Worm (Caenorhabditis elegans) whole organism, L3 larva: ENCODE results near the gene srv-21.

Experiments
- aly-2 ChIP-seq: fragments of 150-350 bp; optimal IDR thresholded peaks from 2 replicates; lab custom pipeline; 2014; ENCODE audit warnings: missing biosample characterization, missing genetic modification characterization
- ama-1 ChIP-seq: fragments of 150-350 bp; optimal IDR thresholded peaks from 2 replicates; lab custom pipeline; 2018
- ceh-82 ChIP-seq: fragments of 150-350 bp; optimal IDR thresholded peaks from 2 replicates; lab custom pipeline; 2014; ENCODE audit warnings: missing biosample characterization, missing genetic modification characterization
- ceh-9 ChIP-seq: sonication (generic microtip); optimal IDR thresholded peaks from 2 replicates; lab custom pipeline; 2018; ENCODE audit warnings: missing biosample characterization, missing genetic modification characterization
- elt-1 ChIP-seq: fragments of 150-350 bp; optimal IDR thresholded peaks from 2 replicates; lab custom pipeline; 2014; ENCODE audit warnings: missing biosample characterization, missing genetic modification characterization
- elt-2 ChIP-seq: sonication (generic microtip); optimal IDR thresholded peaks from 2 replicates; lab custom pipeline; 2016; ENCODE audit warnings: missing genetic modification reagents, mild to moderate bottlenecking, missing genetic modification characterization, missing compliant biosample characterization
- fkh-10 ChIP-seq: sonication (generic microtip); optimal IDR thresholded peaks from 2 replicates; lab custom pipeline; 2017; ENCODE audit warnings: missing biosample characterization, missing genetic modification reagents, missing genetic modification characterization
- fos-1 ChIP-seq: fragments of 150-350 bp; optimal IDR thresholded peaks from 2 replicates; lab custom pipeline; 2014; ENCODE audit warnings: missing biosample characterization, missing genetic modification characterization
- jun-1 ChIP-seq: fragments of 150-350 bp; optimal IDR thresholded peaks from 2 replicates; lab custom pipeline; 2014; ENCODE audit warnings: missing biosample characterization, missing genetic modification reagents, missing genetic modification characterization
- lsy-12 ChIP-seq: sonication (generic microtip); optimal IDR thresholded peaks from 2 replicates; lab custom pipeline; 2016; ENCODE audit warnings: mild to moderate bottlenecking, missing genetic modification characterization, missing compliant biosample characterization
- mml-1 ChIP-seq: fragments of 150-350 bp; sonication (generic microtip); optimal IDR thresholded peaks from 3 replicates; lab custom pipeline; 2014; ENCODE audit warnings: missing biosample characterization, missing genetic modification characterization
- nfya-1 ChIP-seq: sonication (generic microtip); optimal IDR thresholded peaks from 2 replicates; lab custom pipeline; 2017; ENCODE audit warnings: missing genetic modification characterization, mild to moderate bottlenecking, missing compliant biosample characterization, antibody characterized with exemption, moderate library complexity; ENCODE audit not compliant: insufficient read depth
- nhr-11 ChIP-seq: fragments of 150-350 bp; optimal IDR thresholded peaks from 2 replicates; lab custom pipeline; 2014; ENCODE audit warnings: missing biosample characterization, missing genetic modification characterization
- nhr-12 ChIP-seq: fragments of 150-350 bp; optimal IDR thresholded peaks from 2 replicates; lab custom pipeline; 2014; ENCODE audit warnings: missing biosample characterization, missing genetic modification characterization
- nhr-23 ChIP-seq: fragments of 150-350 bp; optimal IDR thresholded peaks from 2 replicates; lab custom pipeline; 2014; ENCODE audit warnings: missing biosample characterization, missing genetic modification reagents, missing genetic modification characterization
- nhr-237 ChIP-seq: fragments of 150-350 bp; optimal IDR thresholded peaks from 2 replicates; lab custom pipeline; 2014; ENCODE audit warnings: missing biosample characterization, missing genetic modification characterization
- nhr-25 ChIP-seq: sonication (generic microtip); optimal IDR thresholded peaks from 2 replicates; lab custom pipeline; 2017; ENCODE audit warnings: missing biosample characterization, missing genetic modification characterization
- nhr-28 ChIP-seq: fragments of 150-350 bp; optimal IDR thresholded peaks from 2 replicates; lab custom pipeline; 2014; ENCODE audit warnings: missing biosample characterization, missing genetic modification characterization
- nhr-43 ChIP-seq: sonication (generic microtip); optimal IDR thresholded peaks from 2 replicates; lab custom pipeline; 2016; ENCODE audit warnings: mild to moderate bottlenecking, missing genetic modification characterization, missing compliant biosample characterization; ENCODE audit not compliant: poor library complexity, severe bottlenecking
- nhr-67 ChIP-seq: fragments of 150-350 bp; optimal IDR thresholded peaks from 2 replicates; lab custom pipeline; 2014; ENCODE audit warnings: missing biosample characterization, missing genetic modification characterization
- nhr-76 ChIP-seq: fragments of 150-350 bp; sonication (generic microtip); optimal IDR thresholded peaks from 5 replicates; lab custom pipeline; 2014; ENCODE audit warnings: missing biosample characterization, missing genetic modification characterization
- nhr-77 ChIP-seq: fragments of 150-350 bp; optimal IDR thresholded peaks from 2 replicates; lab custom pipeline; 2014; ENCODE audit warnings: missing biosample characterization, missing genetic modification characterization
- pha-4 ChIP-seq: fragments of 150-350 bp; optimal IDR thresholded peaks from 2 replicates; lab custom pipeline; 2014; ENCODE audit warnings: missing biosample characterization, missing genetic modification reagents, missing genetic modification characterization
- pqm-1 ChIP-seq: fragments of 150-350 bp; optimal IDR thresholded peaks from 2 replicates; lab custom pipeline; 2017; ENCODE audit warnings: missing biosample characterization, missing genetic modification characterization, inconsistent platforms
- sea-2 ChIP-seq: fragments of 150-350 bp; sonication (generic microtip); optimal IDR thresholded peaks from 4 replicates; lab custom pipeline; 2014; ENCODE audit warnings: missing biosample characterization, missing genetic modification reagents, missing genetic modification characterization
- skn-1 ChIP-seq: fragments of 150-350 bp; optimal IDR thresholded peaks from 2 replicates; lab custom pipeline; 2014; ENCODE audit warnings: missing biosample characterization, missing genetic modification characterization
- snpc-4 ChIP-seq: fragments of 150-350 bp; optimal IDR thresholded peaks from 2 replicates; lab custom pipeline; 2014; ENCODE audit warnings: missing biosample characterization, missing genetic modification characterization
- tbx-2 ChIP-seq: sonication (generic microtip); optimal IDR thresholded peaks from 2 replicates; lab custom pipeline; 2016; ENCODE audit warnings: mild to moderate bottlenecking, missing genetic modification characterization, missing compliant biosample characterization
- unc-39 ChIP-seq: sonication (generic microtip); optimal IDR thresholded peaks from 4 replicates; lab custom pipeline; 2017; ENCODE audit warnings: missing biosample characterization, missing genetic modification characterization
- unc-62 ChIP-seq: fragments of 150-350 bp; sonication (generic microtip); optimal IDR thresholded peaks from 4 replicates; lab custom pipeline; 2014; ENCODE audit warnings: missing biosample characterization, missing genetic modification reagents, missing genetic modification characterization
- ztf-4 ChIP-seq: fragments of 150-350 bp; optimal IDR thresholded peaks from 2 replicates; lab custom pipeline; 2014; ENCODE audit warnings: missing biosample characterization, missing genetic modification characterization

Gene srv-21

DNA sequence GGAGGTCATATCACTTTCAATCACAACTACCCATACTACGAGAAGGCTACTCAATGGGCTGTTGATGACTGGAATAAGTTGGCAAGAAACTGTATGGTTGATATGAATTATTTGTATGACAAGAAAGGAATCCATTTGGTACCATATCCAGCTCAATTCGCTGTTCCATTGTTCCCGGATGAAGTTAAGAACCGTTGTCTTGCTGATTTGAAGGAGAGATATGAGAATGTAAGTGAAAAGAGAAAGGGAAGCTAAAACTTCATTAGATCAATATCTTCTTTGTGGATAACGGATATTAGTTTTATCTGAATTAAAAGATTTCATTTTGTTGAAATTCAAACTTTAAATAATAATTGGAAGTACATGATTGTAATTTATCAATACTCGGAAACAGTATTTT is 9.5 kb upstream of the srv-21 start:
- no peak for TF ChIP-seq nhr-77 (tag; lab: Kevin White, UChicago)
- no peak for TF ChIP-seq tbx-2
- no peak for TF ChIP-seq nhr-25 (tag; lab: Kevin White, UChicago)
- no peak for TF ChIP-seq snpc-4 (tag; lab: Kevin White, UChicago)
- TF ChIP-seq unc-62 (GFP tag; lab: Kevin White, UChicago) = no peak
- TF ChIP-seq nhr-11 (tag; lab: Kevin White, UChicago) = no peak
- TF ChIP-seq skn-1 (tag; lab: Kevin White, UChicago) = no peak
- no peak for TF ChIP-seq unc-39 (tag; lab: Kevin White, UChicago)
- TF ChIP-seq sea-2 = no peak
- TF ChIP-seq nhr-28 (tag; lab: Kevin White, UChicago) = no peak
- no peak for TF ChIP-seq nhr-43 (tag; lab: Kevin White, UChicago)
- TF ChIP-seq ceh-9 = no peak
- no peak for TF ChIP-seq nhr-12 (tag; lab: Kevin White, UChicago)
- no peak for TF ChIP-seq nhr-67
- TF ChIP-seq nhr-237 (tag; lab: Kevin White, UChicago) = no peak
- TF ChIP-seq pha-4 = no peak
- no peak for TF ChIP-seq fos-1 (tag; lab: Kevin White, UChicago)
- no peak for TF ChIP-seq ama-1 (lab: Kevin White, UChicago)

ce11 chrIV:5885180-5885887 is 8.2 kb upstream of the srv-21 start, which contains the start of gene glf-1:
Gene glf-1 (plus strand): TSS chrIV:5885835.
- peak; percentile 1 for TF ChIP-seq nhr-43 (tag; lab: Kevin White, UChicago)
- TF ChIP-seq mml-1 (tag; lab: Kevin White, UChicago) = no peak
- TF ChIP-seq elt-2 (tag; lab: Kevin White, UChicago) = no peak
- peak; percentile 84 for TF ChIP-seq elt-1 (tag; lab: Kevin White, UChicago)
- TF ChIP-seq nhr-23 (tag; lab: Kevin White, UChicago) = peak; percentile 30
- no peak for TF ChIP-seq lsy-12 (tag; lab: Kevin White, UChicago)

DNA sequence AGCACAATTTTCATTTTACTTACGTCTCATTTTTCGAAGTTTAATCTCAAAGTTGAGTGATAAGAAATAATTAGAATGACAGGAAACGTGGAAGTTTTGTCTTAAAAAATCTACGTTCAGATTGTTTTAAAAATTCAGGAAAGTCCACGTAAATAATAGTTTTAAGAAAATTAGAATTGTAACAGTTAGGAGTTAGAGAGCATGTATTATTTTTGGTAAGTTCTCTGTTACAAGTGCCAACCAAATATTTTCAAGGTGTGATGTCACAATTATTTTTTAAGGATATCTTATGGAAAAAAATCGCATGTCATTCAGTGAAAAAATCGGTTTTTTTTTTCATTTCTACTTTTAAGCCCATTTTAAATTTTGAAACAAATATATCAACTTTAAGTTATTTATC is 7.4 kb upstream of the srv-21 start, which contains the start of gene H04M03.11:
H04M03.11 (minus strand) TSS at position 101 of the 400 bp plus-strand sequence.
- TF ChIP-seq nfya-1 (tag; lab: Kevin White, UChicago) (no peak), ztf-4 (no peak), tbx-2 (no peak), unc-39 (tag; lab: Kevin White, UChicago) (no peak), nhr-43 (tag; lab: Kevin White, UChicago) (no peak), ceh-82 (no peak)
- TF ChIP-seq, all 47 proteins: peak for 0

DNA sequence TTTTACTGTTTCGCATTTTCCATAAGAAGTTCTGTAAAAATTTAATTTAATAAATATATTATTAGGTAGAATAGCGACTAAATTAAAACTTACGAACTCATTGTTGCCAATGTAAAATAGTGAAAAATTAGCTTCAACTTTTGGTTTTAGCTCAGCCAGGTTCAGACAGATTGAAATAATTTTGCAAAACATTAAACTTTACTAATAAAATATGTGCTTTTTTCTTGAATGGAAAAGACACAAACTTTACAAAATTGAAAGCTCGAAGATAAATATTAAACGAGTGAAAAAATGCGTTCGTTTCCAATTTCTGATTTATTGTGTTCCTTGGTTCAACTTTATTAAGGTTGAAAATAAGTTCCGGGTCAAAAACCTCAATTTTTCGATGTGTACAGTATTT is 2.7 kb upstream of the srv-21 start, which contains the start of gene srv-22:
srv-22 (minus strand) TSS at position 101 of the 400 bp plus-strand sequence.
- TF ChIP-seq fkh-10 (GFP tag; lab: Kevin White, UChicago) (no peak), tbx-2 (no peak), pha-4 (no peak), nhr-23 (tag; lab: Kevin White, UChicago) (no peak), pqm-1 (tag; lab: Kevin White, UChicago) (no peak), nfya-1 (tag; lab: Kevin White, UChicago) (no peak), aly-2 (no peak), nhr-25 (tag; lab: Kevin White, UChicago) (no peak), nhr-76 (tag; lab: Kevin White, UChicago) (no peak), nhr-12 (tag; lab: Kevin White, UChicago) (no peak)
- TF ChIP-seq, all 47 proteins: peak for 0

ce11 chrIV:5873825-5874224 is 3.3 kb downstream of the srv-21 start, which contains the start of gene srv-19:
Gene srv-19 (minus strand): TSS chrIV:5873925.
- TF ChIP-seq fos-1 (tag; lab: Kevin White, UChicago) (no peak), jun-1 (tag; lab: Kevin White, UChicago) (no peak), nhr-67 (no peak), nhr-77 (tag; lab: Kevin White, UChicago) (no peak), nhr-76 (tag; lab: Kevin White, UChicago) (no peak), snpc-4 (tag; lab: Kevin White, UChicago) (no peak), nhr-23 (tag; lab: Kevin White, UChicago) (no peak)
